Fruit fly (Drosophila melanogaster): ENCODE data around the gene CG42724.
A peak's percentile ranks its signal among the peaks of the same experiment; 100 is the strongest.

The CG42724 gene

dm6 chr3R:6395572-6396295 lies 27.6 kb upstream of the CG42724 start:
- TF ChIP-seq Ets96B (tag; optimal IDR thresholded peaks at IDR 0.05) (peak; percentile 53), lz (GFP tag; optimal IDR thresholded peaks at IDR 0.05) (peak; percentile 76), CG6276 (GFP tag; optimal IDR thresholded peaks at IDR 0.05) (no peak), CG6808 (GFP tag; optimal IDR thresholded peaks at IDR 0.05) (peak; percentile 10), CG31627 (GFP tag; optimal IDR thresholded peaks at IDR 0.05) (peak; percentile 82), topi (GFP tag; optimal IDR thresholded peaks at IDR 0.05) (peak; percentile 76), esn (GFP tag; optimal IDR thresholded peaks at IDR 0.05) (peak; percentile 85), salr (GFP tag; optimal IDR thresholded peaks at IDR 0.05) (peak in 1 of 2 experiments; percentile 10), CG6163 (GFP tag; IDR thresholded peaks at IDR 0.05) (no peak), Eip93F (GFP tag; optimal IDR thresholded peaks at IDR 0.05) (peak; percentile 54), net (GFP tag; optimal IDR thresholded peaks at IDR 0.05) (peak; percentile 38), cyc (GFP tag; optimal IDR thresholded peaks at IDR 0.05) (peak; percentile 62), CG10631 (GFP tag; optimal IDR thresholded peaks at IDR 0.05) (peak; percentile 48), CG3919 (GFP tag; optimal IDR thresholded peaks at IDR 0.05) (no peak), fd85E (GFP tag; optimal IDR thresholded peaks at IDR 0.05) (no peak), Met (GFP tag; optimal IDR thresholded peaks at IDR 0.05) (peak; percentile 78), Gug (GFP tag; IDR thresholded peaks at IDR 0.05) (no peak), CG8119 (GFP tag; IDR thresholded peaks at IDR 0.05) (0 out of 3 replicates have a peak, but pooled peaks have one; percentile 10), CG15336 (GFP tag; IDR thresholded peaks at IDR 0.05) (no peak), Sox15 (GFP tag; optimal IDR thresholded peaks at IDR 0.05) (peak; percentile 45), dsx (GFP tag; optimal IDR thresholded peaks at IDR 0.05; ENCODE audit: poor library complexity, severe bottlenecking) (peak; percentile 73), fd59A (GFP tag; optimal IDR thresholded peaks at IDR 0.05) (peak; percentile 24), Smox (GFP tag; optimal IDR thresholded peaks at IDR 0.05) (peak; percentile 78), vri (GFP tag; optimal IDR thresholded peaks at IDR 0.05) (peak; percentile 92), CG6854 (GFP tag; optimal IDR thresholded peaks at IDR 0.05) (no peak), Hr4 (GFP tag; optimal IDR thresholded peaks at IDR 0.05) (peak; percentile 51), CG11762 (GFP tag; optimal IDR thresholded peaks at IDR 0.05; ENCODE audit: insufficient read depth) (no peak), spab (GFP tag; optimal IDR thresholded peaks at IDR 0.05) (peak; percentile 8), OdsH (GFP tag; optimal IDR thresholded peaks at IDR 0.05) (peak; percentile 48), acj6 (GFP tag; optimal IDR thresholded peaks at IDR 0.05) (peak; percentile 70), svp (GFP tag) (peak; percentile 91), pdm3 (GFP tag; optimal IDR thresholded peaks at IDR 0.05) (peak; percentile 55), Lpt (GFP tag; optimal IDR thresholded peaks at IDR 0.05) (no peak), Sox14 (GFP tag; optimal IDR thresholded peaks at IDR 0.05) (peak; percentile 86), Eip78C (GFP tag) (peak; percentile 94), CG16779 (tag; optimal IDR thresholded peaks at IDR 0.05) (no peak), Hr39 (GFP tag; optimal IDR thresholded peaks at IDR 0.05) (peak; percentile 78), fkh (GFP tag; optimal IDR thresholded peaks at IDR 0.05) (peak; percentile 43), CG34406 (GFP tag; optimal IDR thresholded peaks at IDR 0.05) (peak; percentile 67), dac (GFP tag; optimal IDR thresholded peaks at IDR 0.05) (no peak), CG11294 (GFP tag; IDR thresholded peaks at IDR 0.05) (no peak), CG6792 (GFP tag; optimal IDR thresholded peaks at IDR 0.05) (peak; percentile 67), CG3032 (tag; optimal IDR thresholded peaks at IDR 0.05) (peak; percentile 44), CG9139 (GFP tag; optimal IDR thresholded peaks at IDR 0.05) (no peak), Hr38 (GFP tag; optimal IDR thresholded peaks at IDR 0.05) (no peak), ss (GFP tag; optimal IDR thresholded peaks at IDR 0.05) (peak in 1 of 2 experiments; percentile 19), CG8632 (GFP tag; optimal IDR thresholded peaks at IDR 0.05) (peak; percentile 61), achi (GFP tag; optimal IDR thresholded peaks at IDR 0.05) (peak; percentile 62), CG10669 (GFP tag; optimal IDR thresholded peaks at IDR 0.05) (peak; percentile 48), CG11902 (GFP tag; optimal IDR thresholded peaks at IDR 0.05) (peak; percentile 61), eg (GFP tag; IDR thresholded peaks at IDR 0.05) (no peak)
